Fruit fly (Drosophila melanogaster): ENCODE measurements around the gene C3G.

C3G gene

DNA sequence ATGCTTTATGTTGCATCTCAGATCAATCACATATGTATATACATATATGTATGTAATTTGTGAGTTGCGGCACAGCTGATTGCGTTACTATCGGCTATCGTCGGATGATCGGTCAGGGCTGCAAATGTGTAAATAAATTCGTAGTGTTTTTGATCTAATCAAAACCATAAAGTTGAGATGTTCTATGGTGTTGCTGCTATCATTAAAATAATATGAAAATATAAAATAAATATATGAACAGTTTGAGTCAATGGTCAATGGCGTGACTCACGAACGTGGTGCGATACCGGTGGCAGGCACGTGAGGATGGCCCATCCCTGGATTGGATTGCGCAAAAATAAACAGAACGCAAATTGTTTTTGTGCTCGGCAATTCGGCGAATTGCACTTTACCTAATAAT, 32.5 kb downstream of the C3G start, which contains the start of gene Coq7 (continued):
- TF ChIP-seq CG7928 (GFP tag; optimal IDR thresholded peaks at IDR 0.05) (peak; percentile 98), CG7963 (GFP tag; IDR thresholded peaks at IDR 0.05; ENCODE audit: partially characterized antibody) (peak; percentile 89), CG4328 (GFP tag; optimal IDR thresholded peaks at IDR 0.05) (peak; percentile 68), CG2875 (GFP tag; optimal IDR thresholded peaks at IDR 0.05) (peak; percentile 63), CG1233 (GFP tag; optimal IDR thresholded peaks at IDR 0.05) (no peak), Dip3 (GFP tag; optimal IDR thresholded peaks at IDR 0.05) (peak; percentile 57), Sry-δ (GFP tag; optimal IDR thresholded peaks at IDR 0.05) (peak; percentile 67), CG10654 (GFP tag; optimal IDR thresholded peaks at IDR 0.05) (peak; percentile 88), CG9797 (GFP tag; optimal IDR thresholded peaks at IDR 0.05) (peak; percentile 44), CG1602 (GFP tag; optimal IDR thresholded peaks at IDR 0.05) (peak; percentile 89), Atf-2 (GFP tag; optimal IDR thresholded peaks at IDR 0.05) (peak; percentile 2), btn (GFP tag; optimal IDR thresholded peaks at IDR 0.05) (no peak), odd (GFP tag; optimal IDR thresholded peaks at IDR 0.05) (no peak), CG8478 (optimal IDR thresholded peaks at IDR 0.05) (no peak), p53 (GFP tag; optimal IDR thresholded peaks at IDR 0.05) (no peak), CG15073 (GFP tag; optimal IDR thresholded peaks at IDR 0.05) (peak; percentile 39), sd (tag; optimal IDR thresholded peaks at IDR 0.05) (no peak), nom (GFP tag; optimal IDR thresholded peaks at IDR 0.05) (no peak), emc (GFP tag; optimal IDR thresholded peaks at IDR 0.05) (no peak), Vsx1 (GFP tag; optimal IDR thresholded peaks at IDR 0.05) (no peak), Trl (optimal IDR thresholded peaks at IDR 0.05) (no peak), Trl (GFP tag; optimal IDR thresholded peaks at IDR 0.05) (peak; percentile 62), CG2116 (GFP tag; optimal IDR thresholded peaks at IDR 0.05) (peak; percentile 82), CG13296 (GFP tag; optimal IDR thresholded peaks at IDR 0.05) (no peak), Bdp1 (GFP tag; optimal IDR thresholded peaks at IDR 0.05) (peak; percentile 56), Scr (GFP tag; IDR thresholded peaks at IDR 0.05; ENCODE audit: partially characterized antibody) (peak; percentile 99), CG8388 (GFP tag; optimal IDR thresholded peaks at IDR 0.05) (peak; percentile 80), B-H1 (GFP tag; IDR thresholded peaks at IDR 0.05) (peak; percentile 85), cwo (GFP tag; optimal IDR thresholded peaks at IDR 0.05) (peak; percentile 72), CG14441 (GFP tag; IDR thresholded peaks at IDR 0.05) (peak; percentile 94), CG1024 (GFP tag; IDR thresholded peaks at IDR 0.05) (peak; percentile 78), Dip2 (GFP tag; IDR thresholded peaks at IDR 0.05) (no peak), dati (GFP tag; IDR thresholded peaks at IDR 0.05) (peak; percentile 63; the same call in 1 of the 2 replicates), Hr78 (GFP tag; optimal IDR thresholded peaks at IDR 0.05) (no peak), CG8765 (GFP tag; IDR thresholded peaks at IDR 0.05) (peak; percentile 91), fd64A (GFP tag; optimal IDR thresholded peaks at IDR 0.05) (peak; percentile 54), lbe (GFP tag; optimal IDR thresholded peaks at IDR 0.05) (no peak), grn (GFP tag; optimal IDR thresholded peaks at IDR 0.05) (peak; percentile 81), lov (optimal IDR thresholded peaks at IDR 0.05) (no peak), lov (GFP tag; IDR thresholded peaks at IDR 0.05) (peak; percentile 89), CG31441 (GFP tag; IDR thresholded peaks at IDR 0.05) (no peak), CG2712 (tag; optimal IDR thresholded peaks at IDR 0.05) (peak; percentile 91), yki (optimal IDR thresholded peaks at IDR 0.05) (no peak), scrt (GFP tag; optimal IDR thresholded peaks at IDR 0.05) (no peak), insv (GFP tag; optimal IDR thresholded peaks at IDR 0.05) (peak in 1 of 2 experiments; percentile 53), dpn (GFP tag; optimal IDR thresholded peaks at IDR 0.05) (peak; percentile 43 to 93), MESR4 (GFP tag; optimal IDR thresholded peaks at IDR 0.05) (peak; percentile 45), CG6254 (GFP tag; optimal IDR thresholded peaks at IDR 0.05) (peak; percentile 51), mld (GFP tag; IDR thresholded peaks at IDR 0.05; ENCODE audit: partially characterized antibody) (peak; percentile 91), CkIIα-i1 (GFP tag; IDR thresholded peaks at IDR 0.05) (0 out of 2 replicates have a peak, but pooled peaks have one; percentile 6), CG15601 (tag; optimal IDR thresholded peaks at IDR 0.05) (no peak), Mad (GFP tag; optimal IDR thresholded peaks at IDR 0.05) (peak; percentile 76)

Measured in whole organism, embryonic.